Worm (Caenorhabditis elegans): ENCODE measurements around the gene F53F4.2.

The F53F4.2 gene

DNA sequence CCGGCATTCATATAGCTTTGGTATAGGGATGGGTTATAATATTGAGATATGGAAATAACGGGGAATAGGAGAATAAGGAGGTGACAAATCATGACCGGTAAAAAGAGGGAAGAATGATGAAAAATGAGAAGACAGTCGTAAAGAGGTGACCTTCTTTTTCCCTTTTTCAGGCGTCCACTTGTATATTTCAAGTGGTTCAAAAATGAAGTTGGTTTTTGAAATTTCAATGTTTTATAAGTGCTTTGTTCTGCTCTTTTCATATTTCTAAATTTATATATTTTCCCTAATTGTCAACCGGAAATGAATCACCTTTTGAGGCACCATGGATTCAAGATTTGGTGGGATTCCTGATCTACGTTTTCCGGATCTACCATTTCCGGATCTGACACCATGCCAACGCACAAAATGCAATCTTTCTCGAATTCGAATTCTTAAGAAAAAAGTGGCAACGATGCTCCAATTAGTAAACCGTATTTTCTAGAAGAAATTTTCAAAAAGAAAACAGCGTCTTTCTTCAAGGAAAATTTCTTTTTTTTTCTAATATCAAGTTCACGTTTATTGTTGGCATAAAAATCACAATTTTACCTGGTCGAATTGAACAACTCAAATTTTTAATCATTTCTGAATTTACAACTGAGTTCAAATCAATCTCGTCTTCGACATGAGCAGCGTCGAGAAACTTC is at the start of gene F53F4.2, which contains the start of gene F53F4.18:
Gene F53F4.2 (minus strand): TSS at position 101 of the 683 bp plus-strand sequence.
Gene F53F4.18 (plus strand): TSS at position 633 of the 683 bp plus-strand sequence.
- TF ChIP-seq unc-62 (GFP tag; optimal IDR thresholded peaks at IDR 0.05) = no peak

DNA sequence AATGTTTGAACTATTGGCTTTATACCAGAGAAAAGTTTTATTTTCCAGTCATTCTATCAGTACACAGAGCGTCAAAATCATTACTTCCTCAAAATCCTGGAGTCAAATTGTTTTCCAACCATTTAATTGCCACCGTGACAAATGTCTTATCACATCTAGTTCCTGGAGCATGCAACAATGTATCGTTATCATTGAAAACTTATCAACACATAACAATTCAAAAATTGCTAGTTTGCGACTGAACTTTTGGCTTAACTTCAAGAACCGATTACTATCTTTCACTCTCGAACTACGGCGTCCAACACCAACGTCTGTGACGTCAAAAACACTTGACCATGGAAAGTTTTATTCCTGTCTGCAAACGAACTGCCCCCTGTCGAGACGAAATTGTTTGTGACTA is 48.6 kb upstream of the F53F4.2 start:
- no peak for TF ChIP-seq unc-62 (GFP tag; optimal IDR thresholded peaks at IDR 0.05)

DNA sequence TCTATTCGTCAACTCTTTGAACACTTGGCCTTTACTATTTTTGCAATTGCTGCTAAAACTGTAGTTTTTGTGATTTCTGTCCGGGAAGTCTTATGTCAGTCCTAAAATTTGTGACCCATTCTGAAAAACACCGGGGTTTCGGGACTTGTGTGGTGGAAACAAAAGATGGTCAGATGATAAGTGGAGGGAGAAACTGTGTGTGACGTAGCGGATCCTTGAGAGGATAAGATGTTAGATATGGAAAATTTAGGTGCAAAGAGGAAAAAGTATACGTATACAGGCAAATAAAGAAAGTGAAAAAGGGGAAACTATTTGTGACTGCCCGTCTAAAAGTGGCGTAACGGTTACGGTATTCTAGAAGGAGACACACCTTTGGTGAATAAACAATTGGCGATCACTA is 47.0 kb upstream of the F53F4.2 start:
- TF ChIP-seq unc-62 (GFP tag; optimal IDR thresholded peaks at IDR 0.05) = no peak

- TF ChIP-seq unc-62 (GFP tag; optimal IDR thresholded peaks at IDR 0.05) = no peak
Observed at ce11 chrV:13634149-13634548, 44.8 kb upstream of the F53F4.2 start, which contains the start of gene H37A05.2. Gene H37A05.2 (minus strand): TSS chrV:13634249.

ce11 chrV:13627103-13627623 is 37.8 kb upstream of the F53F4.2 start, which contains the start of gene sde-2:
Gene sde-2 (plus strand): TSS chrV:13627573.
- TF ChIP-seq unc-62 (GFP tag; optimal IDR thresholded peaks at IDR 0.05) = no peak

DNA sequence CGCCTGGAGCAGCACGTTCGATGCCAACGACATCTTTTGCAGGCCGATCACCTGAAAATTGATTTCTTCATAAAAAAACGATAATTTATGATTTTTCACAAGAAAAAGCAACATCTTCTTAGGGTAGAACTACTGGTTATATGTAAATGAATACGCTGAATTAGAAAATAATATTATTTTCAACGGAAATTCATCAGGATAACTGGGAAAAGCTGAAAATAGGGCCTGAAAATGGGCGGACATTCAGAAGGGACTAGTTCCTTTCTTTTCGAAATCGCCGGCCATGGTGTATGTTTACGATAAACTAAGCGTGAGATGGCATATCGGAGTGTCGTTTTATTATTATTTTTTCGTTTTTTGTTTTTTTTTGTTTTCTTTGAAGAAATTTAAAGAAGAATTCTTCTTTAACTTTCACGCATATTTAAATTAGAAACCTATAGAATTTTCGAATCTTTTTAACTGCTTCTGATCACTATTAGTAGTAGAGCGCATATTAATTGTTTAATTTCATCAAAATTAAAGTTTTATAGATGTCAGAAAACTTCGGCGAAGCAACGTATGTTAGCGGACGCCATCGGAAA is 36.2 kb upstream of the F53F4.2 start, which contains the start of the genes nduv-2 and F53F4.12:
Gene nduv-2 (minus strand): TSS at position 51 of the 581 bp plus-strand sequence.
Gene F53F4.12 (plus strand): TSS at position 531 of the 581 bp plus-strand sequence.
- no peak for TF ChIP-seq unc-62 (GFP tag; optimal IDR thresholded peaks at IDR 0.05)

- TF ChIP-seq unc-62 (GFP tag; optimal IDR thresholded peaks at IDR 0.05) = no peak
Observed at ce11 chrV:13624424-13624823, 35.0 kb upstream of the F53F4.2 start, which contains the start of gene F53F4.11. Gene F53F4.11 (minus strand): TSS chrV:13624524.

- TF ChIP-seq unc-62 (GFP tag; optimal IDR thresholded peaks at IDR 0.05) = no peak
Observed at ce11 chrV:13621720-13622119, 32.3 kb upstream of the F53F4.2 start, which contains the start of gene F53F4.16. Gene F53F4.16 (minus strand): TSS chrV:13621820.

ce11 chrV:13620676-13621075 is 31.3 kb upstream of the F53F4.2 start, which contains the start of gene F53F4.15:
Gene F53F4.15 (plus strand): TSS chrV:13620976.
- TF ChIP-seq unc-62 (GFP tag; optimal IDR thresholded peaks at IDR 0.05) = no peak

ce11 chrV:13619752-13620151 is 30.4 kb upstream of the F53F4.2 start, which contains the start of gene srd-11:
Gene srd-11 (minus strand): TSS chrV:13619852.
- no peak for TF ChIP-seq unc-62 (GFP tag; optimal IDR thresholded peaks at IDR 0.05)

DNA sequence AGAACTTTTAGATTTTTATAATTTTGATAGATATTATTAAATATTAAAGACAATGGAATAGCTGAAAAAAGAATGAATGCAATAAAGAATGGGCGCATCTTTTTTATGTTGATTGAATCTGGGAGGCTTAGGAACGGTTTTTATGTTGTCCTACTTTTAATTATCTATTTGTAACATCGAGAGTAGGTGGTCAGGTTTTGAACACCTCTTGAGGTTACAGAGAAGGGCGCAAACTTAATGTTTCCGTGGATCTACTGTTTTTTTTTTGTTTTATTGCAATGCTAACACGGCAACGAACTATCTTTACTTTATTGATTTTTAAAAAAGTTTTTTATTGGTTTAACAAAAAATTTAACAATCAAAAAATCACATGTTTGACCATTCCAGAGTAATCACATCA is 24.5 kb upstream of the F53F4.2 start, which contains the start of gene F53F4.7:
Gene F53F4.7 (minus strand): TSS at position 101 of the 400 bp plus-strand sequence.
- TF ChIP-seq unc-62 (GFP tag; optimal IDR thresholded peaks at IDR 0.05) = no peak

DNA sequence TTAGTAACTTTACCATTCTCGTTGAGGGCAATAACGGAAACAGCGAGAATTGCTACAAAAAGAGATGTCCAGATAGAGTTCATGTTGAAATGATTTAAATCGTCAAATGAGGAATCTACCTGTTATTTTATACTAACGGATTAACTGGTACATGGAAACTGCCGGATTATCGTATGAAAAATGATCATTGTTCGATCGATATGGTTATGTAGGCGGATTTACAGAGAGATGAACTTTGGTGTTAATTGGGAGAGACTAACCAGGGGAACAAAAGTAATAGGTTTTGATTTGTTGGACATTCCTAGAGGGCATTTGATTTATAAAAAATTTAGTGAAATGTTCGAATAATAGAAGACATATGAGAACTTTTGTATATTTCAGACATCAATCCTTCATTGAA is 22.4 kb upstream of the F53F4.2 start, which contains the start of gene spig-9:
Gene spig-9 (minus strand): TSS at position 101 of the 400 bp plus-strand sequence.
- no peak for TF ChIP-seq unc-62 (GFP tag; optimal IDR thresholded peaks at IDR 0.05)

- TF ChIP-seq unc-62 (GFP tag; optimal IDR thresholded peaks at IDR 0.05) = no peak
Observed at ce11 chrV:13609806-13610205, 20.4 kb upstream of the F53F4.2 start.

DNA sequence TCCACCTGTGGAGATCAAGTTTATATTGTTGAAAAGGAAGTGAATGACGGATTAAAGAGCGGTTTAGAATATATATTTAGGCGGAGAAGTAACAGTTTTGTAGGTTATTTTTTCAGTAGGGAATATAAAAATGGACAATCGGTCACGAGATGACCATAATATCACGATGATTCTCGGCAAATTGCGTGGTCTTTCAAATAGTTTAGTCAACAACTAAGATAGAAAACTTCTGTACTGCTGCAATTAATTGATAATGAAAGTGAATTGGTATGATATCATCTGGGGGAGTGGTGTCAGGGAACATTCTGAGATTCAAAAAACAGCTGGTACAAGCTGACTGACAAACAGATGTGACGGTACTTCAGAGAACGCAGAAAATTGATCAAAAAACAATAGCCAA is 19.1 kb upstream of the F53F4.2 start:
- TF ChIP-seq unc-62 (GFP tag; optimal IDR thresholded peaks at IDR 0.05) = no peak

DNA sequence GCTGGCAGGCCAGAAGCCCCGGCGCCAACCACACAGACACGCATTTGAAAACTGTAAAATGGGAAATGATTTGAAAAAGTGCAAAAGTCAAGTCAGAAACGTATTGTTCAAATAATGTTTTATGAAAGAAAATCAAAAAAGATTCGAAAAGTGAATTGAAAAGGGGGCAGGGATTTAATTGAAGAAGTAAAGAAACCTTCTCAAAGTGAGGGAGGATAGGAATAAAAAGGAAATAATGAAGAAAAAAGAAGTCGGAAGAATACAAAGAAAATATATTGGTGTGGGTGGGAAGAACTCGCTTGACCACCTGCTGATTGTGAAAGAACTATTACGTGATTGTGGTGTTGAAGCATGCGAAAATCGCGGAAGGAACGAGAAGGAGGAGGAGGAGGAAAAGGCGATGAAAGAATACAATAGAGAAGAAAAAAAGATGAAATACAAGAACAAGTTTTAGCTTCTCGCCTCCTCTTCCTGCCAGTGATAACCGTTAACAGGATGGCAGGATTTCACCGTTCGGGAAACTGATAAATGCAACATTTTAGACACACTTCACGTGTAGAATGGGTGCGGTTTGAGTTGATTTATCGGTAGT is 17.4 kb upstream of the F53F4.2 start, which contains the start of gene fmo-4:
Gene fmo-4 (minus strand): TSS at position 51 of the 592 bp plus-strand sequence.
- no peak for TF ChIP-seq unc-62 (GFP tag; optimal IDR thresholded peaks at IDR 0.05)

DNA sequence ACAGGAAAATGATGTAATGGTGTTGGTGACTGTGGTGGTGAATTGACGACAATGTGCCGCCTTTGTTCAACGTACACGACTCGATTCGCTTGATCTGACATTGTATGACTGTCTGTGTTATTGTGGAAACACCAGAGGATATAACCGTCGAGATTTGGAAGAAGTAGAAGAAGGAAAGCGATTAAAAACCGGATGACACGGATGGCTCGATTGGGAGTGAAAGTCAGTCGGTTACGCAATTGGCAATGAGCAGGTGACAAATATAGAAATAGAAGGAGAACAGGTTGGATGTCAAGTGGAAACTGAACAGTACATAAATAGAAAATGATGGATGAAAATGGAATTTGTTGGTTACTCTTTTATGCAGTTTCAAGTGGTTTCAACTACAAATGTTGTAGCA is 11.5 kb upstream of the F53F4.2 start, which contains the start of gene rdy-2:
Gene rdy-2 (minus strand): TSS at position 101 of the 400 bp plus-strand sequence.
- TF ChIP-seq unc-62 (GFP tag; optimal IDR thresholded peaks at IDR 0.05) = no peak
